Fruit fly (Drosophila melanogaster) whole organism, prepupa: ENCODE measurements around the gene Sclp.

Source experiments
- CG10631 ChIP-seq: fragments of 200-800 bp; sonication (Bioruptor generic); optimal IDR thresholded peaks from 2 replicates; lab custom pipeline; 2016; ENCODE audit warnings: missing biosample characterization, missing genetic modification characterization
- CG10669 ChIP-seq: fragments of 200-800 bp; sonication (Bioruptor generic); optimal IDR thresholded peaks from 3 replicates; lab custom pipeline; 2018; ENCODE audit warnings: missing biosample characterization, mild to moderate bottlenecking, missing genetic modification characterization, moderate library complexity
- CG11762 ChIP-seq: fragments of 200-800 bp; sonication (Bioruptor generic); optimal IDR thresholded peaks from 3 replicates; lab custom pipeline; 2016; ENCODE audit warnings: missing biosample characterization, missing genetic modification characterization; ENCODE audit not compliant: insufficient read depth
- CG11902 ChIP-seq: fragments of 200-800 bp; sonication (Bioruptor generic); optimal IDR thresholded peaks from 3 replicates; lab custom pipeline; 2016; ENCODE audit warnings: missing biosample characterization, missing genetic modification characterization
- CG15336 ChIP-seq: fragments of 200-800 bp; sonication (Bioruptor generic); IDR thresholded peaks from 2 replicates; pipeline ENCODE4 v1.3.6; 2022; ENCODE audit warnings: missing biosample characterization, missing genetic modification characterization
- CG1621 ChIP-seq: fragments of 200-800 bp; sonication (Bioruptor generic); optimal IDR thresholded peaks from 3 replicates; lab custom pipeline; 2018; ENCODE audit warnings: missing biosample characterization, mild to moderate bottlenecking, missing genetic modification characterization
- CG16779 ChIP-seq: fragments of 200-800 bp; sonication (Bioruptor generic); optimal IDR thresholded peaks from 3 replicates; lab custom pipeline; 2017; ENCODE audit warnings: missing biosample characterization, mild to moderate bottlenecking, missing genetic modification characterization
- CG3032 ChIP-seq: fragments of 200-800 bp; optimal IDR thresholded peaks from 2 replicates; lab custom pipeline; 2019; ENCODE audit warnings: missing biosample characterization, mild to moderate bottlenecking, missing genetic modification characterization, moderate library complexity
- CG31627 ChIP-seq: fragments of 200-800 bp; sonication (Bioruptor generic); optimal IDR thresholded peaks from 3 replicates; lab custom pipeline; 2016; ENCODE audit warnings: missing biosample characterization, missing genetic modification characterization
- CG32006 ChIP-seq: fragments of 200-800 bp; sonication (Bioruptor generic); optimal IDR thresholded peaks from 3 replicates; lab custom pipeline; 2017; ENCODE audit warnings: missing biosample characterization, mild to moderate bottlenecking, missing genetic modification characterization
- CG34406 ChIP-seq: fragments of 200-800 bp; sonication (Bioruptor generic); optimal IDR thresholded peaks from 3 replicates; lab custom pipeline; 2016; ENCODE audit warnings: missing biosample characterization, missing genetic modification characterization
- CG3919 ChIP-seq: fragments of 200-800 bp; sonication (Bioruptor generic); optimal IDR thresholded peaks from 3 replicates; lab custom pipeline; 2016; ENCODE audit warnings: missing biosample characterization, missing genetic modification characterization
- CG4318 ChIP-seq: fragments of 200-800 bp; sonication (Bioruptor generic); optimal IDR thresholded peaks from 3 replicates; lab custom pipeline; 2017; ENCODE audit warnings: missing biosample characterization, mild to moderate bottlenecking, missing genetic modification characterization
- CG6276 ChIP-seq: fragments of 200-800 bp; sonication (Bioruptor generic); optimal IDR thresholded peaks from 2 replicates; lab custom pipeline; 2017; ENCODE audit warnings: missing biosample characterization, mild to moderate bottlenecking, missing genetic modification characterization
- CG6792 ChIP-seq: fragments of 200-800 bp; sonication (Bioruptor generic); optimal IDR thresholded peaks from 3 replicates; lab custom pipeline; 2016; ENCODE audit warnings: missing biosample characterization, missing genetic modification characterization
- CG6854 ChIP-seq: fragments of 200-800 bp; sonication (Bioruptor generic); optimal IDR thresholded peaks from 2 replicates; lab custom pipeline; 2017; ENCODE audit warnings: missing biosample characterization, mild to moderate bottlenecking, missing genetic modification characterization
- CG8119 ChIP-seq: fragments of 200-800 bp; sonication (Bioruptor generic); IDR thresholded peaks from 3 replicates; pipeline ENCODE4 v1.3.6; 2022; ENCODE audit warnings: missing biosample characterization, missing genetic modification characterization
- CG8632 ChIP-seq: fragments of 200-800 bp; sonication (Bioruptor generic); optimal IDR thresholded peaks from 3 replicates; lab custom pipeline; 2016; ENCODE audit warnings: missing biosample characterization, missing genetic modification characterization
- CG9139 ChIP-seq: fragments of 200-800 bp; sonication (Bioruptor generic); optimal IDR thresholded peaks from 3 replicates; lab custom pipeline; 2017; ENCODE audit warnings: missing biosample characterization, mild to moderate bottlenecking, missing genetic modification characterization
- Eip75B ChIP-seq: fragments of 200-800 bp; sonication (Bioruptor generic); optimal IDR thresholded peaks from 3 replicates; lab custom pipeline; 2016; ENCODE audit warnings: missing biosample characterization, missing genetic modification characterization
- Eip78C ChIP-seq: fragments of 200-800 bp; sonication (Bioruptor generic); peaks from one replicate; lab custom pipeline; 2016; ENCODE audit warnings: missing biosample characterization, missing genetic modification characterization
- Eip93F ChIP-seq: fragments of 200-800 bp; sonication (Bioruptor generic); optimal IDR thresholded peaks from 2 replicates; lab custom pipeline; 2016; ENCODE audit warnings: missing biosample characterization, mild to moderate bottlenecking, missing genetic modification characterization
- Ets21C ChIP-seq: fragments of 200-800 bp; sonication (Bioruptor generic); optimal IDR thresholded peaks from 3 replicates; lab custom pipeline; 2016; ENCODE audit warnings: missing biosample characterization, missing genetic modification characterization
- Ets96B ChIP-seq: fragments of 200-800 bp; optimal IDR thresholded peaks from 2 replicates; lab custom pipeline; 2019; ENCODE audit warnings: missing biosample characterization, mild to moderate bottlenecking, missing genetic modification characterization, moderate library complexity
- Gug ChIP-seq: fragments of 200-800 bp; sonication (Bioruptor generic); IDR thresholded peaks from 2 replicates; pipeline ENCODE4 v1.3.6; 2022; ENCODE audit warnings: missing biosample characterization, missing genetic modification characterization
- Hr39 ChIP-seq: fragments of 200-800 bp; sonication (Bioruptor generic); optimal IDR thresholded peaks from 2 replicates; lab custom pipeline; 2016; ENCODE audit warnings: missing biosample characterization, missing genetic modification characterization
- Hr4 ChIP-seq: fragments of 200-800 bp; sonication (Bioruptor generic); optimal IDR thresholded peaks from 3 replicates; lab custom pipeline; 2016; ENCODE audit warnings: missing biosample characterization, missing genetic modification characterization
- Lpt ChIP-seq: fragments of 200-800 bp; sonication (Bioruptor generic); optimal IDR thresholded peaks from 3 replicates; lab custom pipeline; 2016; ENCODE audit warnings: missing biosample characterization, missing genetic modification characterization
- Met ChIP-seq: fragments of 200-800 bp; sonication (Bioruptor generic); optimal IDR thresholded peaks from 3 replicates; lab custom pipeline; 2016; ENCODE audit warnings: missing biosample characterization, missing genetic modification characterization
- OdsH ChIP-seq: fragments of 200-800 bp; sonication (Bioruptor generic); optimal IDR thresholded peaks from 3 replicates; lab custom pipeline; 2016; ENCODE audit warnings: missing biosample characterization, missing genetic modification characterization
- Sox102F ChIP-seq: fragments of 200-800 bp; sonication (Bioruptor generic); optimal IDR thresholded peaks from 2 replicates; lab custom pipeline; 2016; ENCODE audit warnings: missing biosample characterization, mild to moderate bottlenecking, missing genetic modification characterization
- Sox14 ChIP-seq: fragments of 200-800 bp; sonication (Bioruptor generic); optimal IDR thresholded peaks from 3 replicates; lab custom pipeline; 2016; ENCODE audit warnings: missing biosample characterization, missing genetic modification characterization
- Sox15 ChIP-seq: fragments of 200-800 bp; sonication (Bioruptor generic); optimal IDR thresholded peaks from 3 replicates; lab custom pipeline; 2016; ENCODE audit warnings: missing biosample characterization, missing genetic modification characterization
- achi ChIP-seq: fragments of 200-800 bp; sonication (Bioruptor generic); optimal IDR thresholded peaks from 3 replicates; lab custom pipeline; 2016; ENCODE audit warnings: missing biosample characterization, missing genetic modification characterization
- acj6 ChIP-seq: fragments of 200-800 bp; sonication (Bioruptor generic); optimal IDR thresholded peaks from 3 replicates; lab custom pipeline; 2016; ENCODE audit warnings: missing biosample characterization, missing genetic modification characterization
- dac ChIP-seq: fragments of 200-800 bp; sonication (Bioruptor generic); optimal IDR thresholded peaks from 2 replicates; lab custom pipeline; 2017; ENCODE audit warnings: missing biosample characterization, mild to moderate bottlenecking, missing genetic modification characterization
- eg ChIP-seq: fragments of 200-800 bp; sonication (Bioruptor generic); IDR thresholded peaks from 3 replicates; pipeline ENCODE4 v1.3.6; 2022; ENCODE audit warnings: missing biosample characterization, missing genetic modification characterization
- fd59A ChIP-seq: fragments of 200-800 bp; sonication (Bioruptor generic); optimal IDR thresholded peaks from 2 replicates; lab custom pipeline; 2017; ENCODE audit warnings: missing biosample characterization, mild to moderate bottlenecking, missing genetic modification characterization, missing genetic modification reagents
- fkh ChIP-seq: fragments of 200-800 bp; sonication (Bioruptor generic); optimal IDR thresholded peaks from 3 replicates; lab custom pipeline; 2017; ENCODE audit warnings: missing biosample characterization, mild to moderate bottlenecking, missing genetic modification characterization, moderate library complexity
- lz ChIP-seq: fragments of 200-800 bp; sonication (Bioruptor generic); optimal IDR thresholded peaks from 3 replicates; lab custom pipeline; 2016; ENCODE audit warnings: missing biosample characterization, missing genetic modification characterization
- pdm3 ChIP-seq: fragments of 200-800 bp; sonication (Bioruptor generic); optimal IDR thresholded peaks from 3 replicates; lab custom pipeline; 2016; ENCODE audit warnings: missing biosample characterization, missing genetic modification characterization
- salr ChIP-seq, 2 experiments: fragments of 200-800 bp; sonication (Bioruptor generic); optimal IDR thresholded peaks; 3 replicates each; lab custom pipeline; 2016 to 2018; ENCODE audit warnings: missing biosample characterization in 2 of 2, missing genetic modification characterization in 2 of 2, mild to moderate bottlenecking in 1 of 2
- spab ChIP-seq: fragments of 200-800 bp; sonication (Bioruptor generic); optimal IDR thresholded peaks from 2 replicates; lab custom pipeline; 2017; ENCODE audit warnings: missing biosample characterization, mild to moderate bottlenecking, missing genetic modification characterization, missing genetic modification reagents
- svp ChIP-seq: fragments of 200-800 bp; sonication (Bioruptor generic); peaks from one replicate; lab custom pipeline; 2016; ENCODE audit warnings: missing biosample characterization, missing genetic modification characterization
- vri ChIP-seq: fragments of 200-800 bp; sonication (Bioruptor generic); optimal IDR thresholded peaks from 3 replicates; lab custom pipeline; 2016; ENCODE audit warnings: missing biosample characterization, mild to moderate bottlenecking, missing genetic modification characterization

Gene Sclp

DNA sequence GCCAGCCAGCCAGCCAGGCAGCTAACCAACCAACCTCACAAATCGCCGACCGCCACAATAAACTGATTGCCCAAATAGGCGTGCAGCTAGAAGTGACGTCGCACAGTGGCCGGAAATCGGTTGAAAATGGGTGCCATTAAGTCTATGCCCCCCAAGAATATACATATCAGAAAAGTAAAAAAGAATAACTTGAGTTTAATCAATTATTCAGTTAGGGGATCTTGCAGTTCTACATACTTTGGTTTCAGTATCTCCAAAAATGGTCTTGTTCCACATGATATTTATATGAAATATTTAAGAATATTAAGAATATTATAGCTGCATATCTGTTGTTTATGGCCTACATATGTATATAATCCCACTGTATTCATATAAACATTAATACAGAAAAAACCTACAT lies 39.1 kb downstream of the Sclp start:
- no peak for TF ChIP-seq Eip93F (GFP tag; lab: Kevin White, UChicago)
- no peak for TF ChIP-seq CG11762 (GFP tag; lab: Kevin White, UChicago)
- TF ChIP-seq Hr4 (GFP tag; lab: Kevin White, UChicago) = peak; percentile 22
- no peak for TF ChIP-seq eg (GFP tag; lab: Robert Waterston, UW)
- peak; percentile 21 for TF ChIP-seq Eip78C (GFP tag; lab: Kevin White, UChicago)
- no peak for TF ChIP-seq fd59A (GFP tag; lab: Kevin White, UChicago)
- no peak for TF ChIP-seq Eip75B (GFP tag; lab: Kevin White, UChicago)
- no peak for TF ChIP-seq Sox102F (GFP tag; lab: Kevin White, UChicago)
- no peak for TF ChIP-seq CG31627 (GFP tag; lab: Kevin White, UChicago)
- TF ChIP-seq Lpt (GFP tag; lab: Kevin White, UChicago) = no peak
- no peak for TF ChIP-seq CG6854 (GFP tag; lab: Kevin White, UChicago)
- no peak for TF ChIP-seq dac (GFP tag; lab: Kevin White, UChicago)
- no peak for TF ChIP-seq svp (GFP tag; lab: Kevin White, UChicago)
- TF ChIP-seq CG16779 (tag; lab: Kevin White, UChicago) = no peak
- no peak for TF ChIP-seq CG6276 (GFP tag; lab: Kevin White, UChicago)
- TF ChIP-seq salr (GFP tag; optimal IDR thresholded peaks at IDR 0.05; lab: Kevin White, UChicago) = no peak
- TF ChIP-seq CG3032 = no peak
- no peak for TF ChIP-seq Sox15 (GFP tag; lab: Kevin White, UChicago)
- no peak for TF ChIP-seq CG11902 (GFP tag; lab: Kevin White, UChicago)
- no peak for TF ChIP-seq CG8632 (GFP tag; lab: Kevin White, UChicago)
- TF ChIP-seq Ets21C (GFP tag; lab: Kevin White, UChicago) = no peak
- TF ChIP-seq Sox14 (GFP tag; lab: Kevin White, UChicago) = no peak
- TF ChIP-seq spab = no peak
- TF ChIP-seq CG32006 (GFP tag; lab: Kevin White, UChicago) = peak; percentile 52
- TF ChIP-seq fkh (GFP tag; lab: Kevin White, UChicago) = no peak
- TF ChIP-seq CG4318 (GFP tag; lab: Kevin White, UChicago) = no peak
- no peak for TF ChIP-seq Gug (GFP tag; lab: Robert Waterston, UW)
- TF ChIP-seq CG34406 (GFP tag; lab: Kevin White, UChicago) = no peak
- TF ChIP-seq CG15336 (GFP tag; lab: Robert Waterston, UW) = peak; percentile 31; the same call in 1 of the 2 replicates
- TF ChIP-seq lz = no peak
- TF ChIP-seq CG3919 = no peak
- no peak for TF ChIP-seq CG6792 (GFP tag; lab: Kevin White, UChicago)
- TF ChIP-seq Hr39 (GFP tag; lab: Kevin White, UChicago) = no peak
- TF ChIP-seq acj6 (GFP tag; lab: Kevin White, UChicago) = no peak
- no peak for TF ChIP-seq CG9139 (GFP tag; lab: Kevin White, UChicago)
- peak; percentile 43; the same call in 1 of the 3 replicates for TF ChIP-seq CG8119
- no peak for TF ChIP-seq CG1621 (tag; lab: Kevin White, UChicago)

DNA sequence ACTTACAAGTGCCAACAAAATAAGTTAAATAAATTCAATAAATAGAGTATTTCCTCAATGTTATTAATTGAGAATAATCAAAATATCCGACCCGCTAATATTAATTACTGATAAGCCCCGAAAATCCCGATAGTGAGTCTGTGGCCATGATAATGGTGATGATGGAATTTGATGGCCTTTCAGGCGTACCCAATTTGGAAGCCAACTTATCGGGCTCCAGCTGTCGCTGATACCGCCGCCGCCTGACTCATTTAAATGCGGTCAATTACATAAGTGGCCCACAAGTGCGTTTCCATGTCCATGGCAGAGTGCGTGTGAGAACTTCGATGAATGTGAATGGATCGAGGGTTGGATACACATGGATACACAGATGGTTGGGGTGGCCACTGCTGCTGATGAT lies 40.3 kb downstream of the Sclp start:
- TF ChIP-seq vri (GFP tag; lab: Kevin White, UChicago) (peak; percentile 53), Eip75B (GFP tag; lab: Kevin White, UChicago) (no peak)

DNA sequence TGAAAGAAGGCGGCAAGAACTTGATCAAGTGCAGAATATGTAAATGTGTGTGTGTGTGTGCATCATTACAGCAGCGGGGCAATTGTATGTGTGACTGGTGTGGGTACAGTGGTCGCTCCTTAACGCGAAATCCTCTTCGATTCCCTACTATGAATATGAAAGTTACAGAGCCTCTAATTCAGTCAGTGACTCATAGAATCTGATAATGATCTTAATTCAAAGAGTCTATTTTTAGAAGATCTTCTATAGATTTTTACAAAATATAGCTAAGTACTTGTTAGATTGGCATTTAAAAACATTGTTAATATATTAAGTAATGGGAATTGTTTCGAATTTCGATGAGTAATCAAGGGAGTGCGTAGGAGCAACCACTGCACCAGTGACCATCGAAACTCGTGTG lies 42.0 kb downstream of the Sclp start:
- TF ChIP-seq Hr4 (GFP tag; lab: Kevin White, UChicago) = peak; percentile 25
- no peak for TF ChIP-seq CG9139 (GFP tag; lab: Kevin White, UChicago)
- TF ChIP-seq achi = peak; percentile 10
- TF ChIP-seq CG10669 (GFP tag; lab: Kevin White, UChicago) = peak; percentile 36
- TF ChIP-seq Sox102F (GFP tag; lab: Kevin White, UChicago) = no peak
- TF ChIP-seq svp (GFP tag; lab: Kevin White, UChicago) = peak; percentile 44
- TF ChIP-seq Eip78C (GFP tag; lab: Kevin White, UChicago) = peak; percentile 81
- TF ChIP-seq CG3032 = peak; percentile 22
- TF ChIP-seq CG1621 (tag; lab: Kevin White, UChicago) = no peak
- TF ChIP-seq CG6792 (GFP tag; lab: Kevin White, UChicago) = peak; percentile 25
- TF ChIP-seq Met = no peak
- TF ChIP-seq CG32006 (GFP tag; lab: Kevin White, UChicago) = peak; percentile 49
- peak; percentile 31 for TF ChIP-seq pdm3 (GFP tag; lab: Kevin White, UChicago)
- peak; percentile 35; the same call in 1 of the 3 replicates for TF ChIP-seq eg (GFP tag; lab: Robert Waterston, UW)
- peak; percentile 16 for TF ChIP-seq Ets96B
- TF ChIP-seq OdsH = peak; percentile 33
- no peak for TF ChIP-seq Lpt (GFP tag; lab: Kevin White, UChicago)
- TF ChIP-seq CG10631 (GFP tag; lab: Kevin White, UChicago) = peak; percentile 19
- 0 out of 3 replicates have a peak, but pooled peaks have one; percentile 30 for TF ChIP-seq CG8119
- TF ChIP-seq CG3919 = peak; percentile 42
